Fruit fly (Drosophila melanogaster) Kc167 (cell line): ENCODE results near the gene SdhBL.

Experiments used
- Myc ChIP-seq: fragments of >200 bp; optimal IDR thresholded peaks from 2 replicates; lab custom pipeline; 2017; ENCODE audit warnings: missing external identifiers
- Sin3A ChIP-seq: fragments of >200 bp; optimal IDR thresholded peaks from 2 replicates; lab custom pipeline; 2018; ENCODE audit warnings: missing external identifiers
- h ChIP-seq: fragments of >200 bp; optimal IDR thresholded peaks from 3 replicates; lab custom pipeline; 2018; ENCODE audit warnings: missing external identifiers
- insv ChIP-seq: fragments of >200 bp; optimal IDR thresholded peaks from 3 replicates; lab custom pipeline; 2018; ENCODE audit warnings: missing external identifiers
- psq ChIP-seq: fragments of >200 bp; optimal IDR thresholded peaks from 2 replicates; lab custom pipeline; 2017; ENCODE audit warnings: missing external identifiers
- ttk ChIP-seq: sonication (Bioruptor generic); optimal IDR thresholded peaks from 2 replicates; lab custom pipeline; 2017; ENCODE audit warnings: missing external identifiers

SdhBL gene

dm6 chrX:18883999-18884671 is 10.1 kb upstream of the SdhBL start, which contains the start of gene CG7332:
Gene CG7332 (plus strand): TSS chrX:18884513.
- TF ChIP-seq Myc (lab: Kevin White, UChicago): no peak
- TF ChIP-seq Sin3A (lab: Kevin White, UChicago): no peak
- TF ChIP-seq psq (lab: Kevin White, UChicago): no peak
- no peak for TF ChIP-seq insv (lab: Kevin White, UChicago)
- TF ChIP-seq h (lab: Kevin White, UChicago): no peak
- no peak for TF ChIP-seq ttk

DNA sequence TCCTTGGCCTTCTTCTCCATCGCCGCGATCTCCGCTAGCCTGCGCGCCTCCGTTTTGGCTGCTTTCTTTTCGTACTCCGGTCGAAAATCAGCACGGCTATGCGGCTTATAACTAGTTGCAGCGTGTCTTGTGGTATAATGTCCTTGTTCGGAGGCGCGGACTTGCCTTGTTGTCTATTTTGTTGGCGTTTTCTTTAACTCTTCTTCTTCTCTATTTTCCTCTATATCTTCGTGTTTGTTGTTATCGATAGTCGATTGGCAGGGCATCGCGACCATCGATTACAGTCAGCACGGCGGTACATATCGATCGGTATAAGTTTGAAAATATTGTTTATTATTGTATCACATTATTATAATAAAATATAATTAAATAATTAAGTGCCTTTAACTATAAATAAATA is 813 bp upstream of the SdhBL start, which contains the start of gene Flacc:
Flacc (minus strand) TSS at position 204 of the 400 bp plus-strand sequence.
- TF ChIP-seq ttk (no peak), h (lab: Kevin White, UChicago) (no peak), insv (lab: Kevin White, UChicago) (no peak)

dm6 chrX:18897294-18897693 is 3.0 kb downstream of the SdhBL start:
- no peak for TF ChIP-seq psq (lab: Kevin White, UChicago)
- TF ChIP-seq Myc (lab: Kevin White, UChicago): no peak
- TF ChIP-seq Sin3A (lab: Kevin White, UChicago): no peak

dm6 chrX:18897906-18898305 is 3.7 kb downstream of the SdhBL start:
- TF ChIP-seq insv (lab: Kevin White, UChicago) (no peak), h (lab: Kevin White, UChicago) (no peak), Myc (lab: Kevin White, UChicago) (no peak), Sin3A (lab: Kevin White, UChicago) (no peak), psq (lab: Kevin White, UChicago) (no peak), ttk (no peak)

DNA sequence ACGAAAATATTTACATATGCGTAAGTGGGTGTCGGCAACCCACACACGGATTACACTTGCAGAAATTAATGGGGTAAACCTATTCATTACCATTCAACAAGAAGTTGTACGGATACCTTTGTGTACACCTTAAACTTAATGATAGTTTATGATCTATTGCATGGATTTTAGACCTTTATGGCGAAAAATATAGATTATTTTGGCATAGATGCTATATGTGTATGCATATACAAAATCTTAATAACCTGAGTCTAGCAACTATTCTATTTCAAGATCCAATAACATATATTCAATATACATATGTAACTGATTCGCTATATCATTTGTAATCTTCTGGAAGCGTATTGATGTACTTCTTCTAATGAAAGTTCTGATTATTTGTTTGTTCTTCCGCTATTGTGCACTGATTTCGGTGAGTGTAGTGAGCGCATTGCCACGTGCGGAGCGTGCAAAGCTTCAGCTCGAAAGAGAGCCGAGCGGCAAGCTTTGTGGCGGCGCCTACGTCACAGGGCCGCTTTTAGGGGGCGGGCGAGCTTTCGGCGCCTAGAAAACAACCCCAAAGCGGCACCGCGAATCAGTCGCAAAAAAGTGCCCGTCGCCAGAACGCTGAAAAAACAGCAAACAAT is 5.7 kb downstream of the SdhBL start, which contains the start of gene CG7378:
CG7378 (plus strand) TSS at position 576 of the 626 bp plus-strand sequence.
- no peak for TF ChIP-seq h (lab: Kevin White, UChicago)
- no peak for TF ChIP-seq insv (lab: Kevin White, UChicago)
- TF ChIP-seq psq (lab: Kevin White, UChicago): no peak
- TF ChIP-seq Sin3A (lab: Kevin White, UChicago): no peak
- TF ChIP-seq Myc (lab: Kevin White, UChicago): no peak
- TF ChIP-seq ttk: no peak

DNA sequence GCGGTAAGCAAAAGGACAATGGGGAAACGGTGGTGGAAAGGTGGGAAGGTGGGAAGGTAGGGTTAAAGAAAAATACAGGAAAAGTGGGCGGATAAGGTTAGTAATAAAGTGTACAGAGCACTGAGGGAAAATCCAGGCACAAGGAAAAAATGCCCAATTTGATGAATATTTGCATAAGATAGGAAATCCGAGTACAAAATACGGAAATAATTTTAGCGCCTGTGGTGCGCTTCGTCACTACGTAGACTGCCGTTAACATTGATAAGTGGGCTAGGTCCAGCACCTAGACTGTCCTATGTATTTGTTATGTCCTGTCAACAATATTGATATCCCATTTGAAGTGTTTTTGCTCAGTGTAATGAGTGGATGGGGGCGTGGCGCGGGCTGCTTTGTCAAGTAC is 6.7 kb downstream of the SdhBL start:
- TF ChIP-seq ttk (no peak), h (lab: Kevin White, UChicago) (no peak), insv (lab: Kevin White, UChicago) (no peak), Myc (lab: Kevin White, UChicago) (no peak), Sin3A (lab: Kevin White, UChicago) (no peak), psq (lab: Kevin White, UChicago) (no peak)

- TF ChIP-seq ttk (no peak), psq (lab: Kevin White, UChicago) (no peak), Myc (lab: Kevin White, UChicago) (no peak)
Observed at dm6 chrX:18902800-18903199, 8.6 kb downstream of the SdhBL start.

DNA sequence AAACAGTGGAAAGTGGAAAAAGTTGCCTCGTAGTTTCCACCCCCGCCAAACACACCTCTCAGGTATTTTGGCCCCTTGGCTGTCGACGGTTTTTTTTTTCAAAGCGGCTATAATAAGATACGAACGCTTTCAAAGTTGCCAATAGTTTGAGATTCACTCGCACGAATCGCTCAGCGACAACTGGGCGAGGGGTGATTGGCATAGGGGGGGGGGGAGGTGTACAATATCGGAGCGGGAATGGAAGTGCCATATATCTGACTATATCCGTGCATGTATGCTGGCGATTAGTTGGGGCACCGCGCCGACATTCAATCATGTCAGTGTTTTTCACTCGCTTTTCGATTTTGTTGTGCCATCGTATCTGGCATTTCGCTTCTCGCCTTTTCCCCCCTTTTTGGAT is 10.9 kb downstream of the SdhBL start:
- no peak for TF ChIP-seq ttk
- no peak for TF ChIP-seq Sin3A (lab: Kevin White, UChicago)
- no peak for TF ChIP-seq insv (lab: Kevin White, UChicago)
- no peak for TF ChIP-seq h (lab: Kevin White, UChicago)
- TF ChIP-seq psq (lab: Kevin White, UChicago): no peak
- no peak for TF ChIP-seq Myc (lab: Kevin White, UChicago)

DNA sequence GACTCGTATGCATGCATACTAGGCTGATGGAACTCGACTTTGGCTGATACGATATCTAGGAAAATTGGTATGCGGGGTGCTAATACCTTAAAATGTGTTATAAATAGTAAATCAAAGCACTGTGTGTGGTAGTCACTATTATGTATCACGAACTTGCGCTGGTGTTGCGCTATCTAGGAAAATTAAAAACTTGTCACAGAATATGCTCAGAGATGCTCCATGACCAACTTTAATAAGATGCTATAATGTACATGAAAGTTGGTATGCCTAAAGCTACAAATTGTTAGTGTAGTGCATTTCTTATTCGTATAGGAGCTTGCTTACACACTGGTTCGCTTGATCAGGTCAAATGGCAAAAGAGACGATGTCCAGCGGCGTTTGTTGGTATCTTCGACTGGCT is 16.6 kb downstream of the SdhBL start:
- TF ChIP-seq Myc (lab: Kevin White, UChicago): no peak
- TF ChIP-seq ttk: no peak
- no peak for TF ChIP-seq insv (lab: Kevin White, UChicago)
- no peak for TF ChIP-seq psq (lab: Kevin White, UChicago)
- no peak for TF ChIP-seq Sin3A (lab: Kevin White, UChicago)
- no peak for TF ChIP-seq h (lab: Kevin White, UChicago)

dm6 chrX:18913359-18913758 is 19.1 kb downstream of the SdhBL start:
- TF ChIP-seq ttk (no peak), psq (lab: Kevin White, UChicago) (no peak), insv (lab: Kevin White, UChicago) (no peak), Myc (lab: Kevin White, UChicago) (no peak), h (lab: Kevin White, UChicago) (no peak), Sin3A (lab: Kevin White, UChicago) (no peak)

DNA sequence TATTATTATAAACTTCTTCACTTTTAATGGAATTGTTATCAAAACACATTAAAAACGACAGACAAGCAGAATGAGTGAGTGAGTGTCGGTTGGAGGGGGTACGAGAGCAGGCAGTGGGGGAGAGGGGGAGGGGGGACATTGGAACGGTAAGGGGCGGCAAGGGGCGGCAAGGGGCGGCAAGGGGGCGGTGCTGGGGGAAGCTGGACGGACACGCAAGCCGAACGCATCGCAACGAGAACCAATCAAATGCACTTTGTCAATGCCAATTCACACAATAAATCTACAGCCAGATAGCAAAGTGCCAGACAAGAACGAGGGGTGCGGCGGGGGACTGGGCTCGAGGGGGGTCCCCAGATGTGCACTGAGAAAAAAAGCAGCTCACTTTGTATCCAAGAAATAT is 19.5 kb downstream of the SdhBL start:
- TF ChIP-seq h (lab: Kevin White, UChicago) (no peak), insv (lab: Kevin White, UChicago) (no peak), Myc (lab: Kevin White, UChicago) (no peak)

DNA sequence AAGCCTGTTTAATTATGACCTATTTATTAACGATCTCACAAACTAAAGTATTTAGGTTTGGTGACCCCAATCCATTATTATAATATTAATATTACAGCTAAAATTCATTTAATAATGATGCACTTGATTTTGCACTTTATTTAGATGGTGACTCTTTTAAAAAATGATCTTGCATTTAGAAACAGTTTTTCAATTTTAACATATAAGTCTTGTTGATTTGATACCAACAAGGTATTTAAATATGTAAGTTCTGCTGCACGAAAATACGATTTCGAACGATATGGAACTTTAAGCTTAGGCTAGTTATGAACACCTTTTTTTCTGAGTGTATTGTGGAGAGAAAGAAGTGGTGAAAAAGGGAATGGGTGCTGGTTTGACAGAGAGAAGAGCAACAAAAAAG is 19.9 kb downstream of the SdhBL start:
- TF ChIP-seq ttk: no peak
- TF ChIP-seq insv (lab: Kevin White, UChicago): no peak
